Worm (Caenorhabditis elegans) whole organism, L4/young adult: ENCODE results near the gene ZK550.2.

Experiments used
- dao-5 ChIP-seq: sonication (generic microtip); optimal IDR thresholded peaks from 2 replicates; lab custom pipeline; 2016; ENCODE audit warnings: missing genotype, missing genetic modification characterization, moderate library complexity, missing compliant biosample characterization
- him-1 ChIP-seq: sonication (generic microtip); optimal IDR thresholded peaks from 2 replicates; lab custom pipeline; 2016; ENCODE audit warnings: missing genotype, missing genetic modification reagents, missing genetic modification characterization, missing compliant biosample characterization

- TF ChIP-seq dao-5 (tag; lab: Kevin White, UChicago): peak; percentile 8
- TF ChIP-seq him-1: peak; percentile 98
Observed at ce11 chrIV:17278363-17278762, 33.0 kb downstream of the ZK550.2 start.
